Worm (Caenorhabditis elegans) whole organism, L1 larva: Measurements from ENCODE around the gene alg-1.

ENCODE experiments used
- C34B4.2 ChIP-seq: sonication (generic microtip); optimal IDR thresholded peaks from 2 replicates; lab custom pipeline; 2017; ENCODE audit warnings: mild to moderate bottlenecking, missing genetic modification characterization, missing compliant biosample characterization
- F16B12.6 ChIP-seq: fragments of 150-350 bp; optimal IDR thresholded peaks from 2 replicates; lab custom pipeline; 2014; ENCODE audit warnings: missing biosample characterization, missing genetic modification characterization
- Y116A8C.19 ChIP-seq: sonication (generic microtip); optimal IDR thresholded peaks from 2 replicates; lab custom pipeline; 2016; ENCODE audit warnings: missing compliant biosample characterization, missing genetic modification characterization, borderline replicate concordance
- alr-1 ChIP-seq: fragments of 200-800 bp; sonication (Bioruptor generic); optimal IDR thresholded peaks from 2 replicates; lab custom pipeline; 2018; ENCODE audit warnings: borderline replicate concordance, mild to moderate bottlenecking, missing genetic modification characterization, missing compliant biosample characterization
- aly-2 ChIP-seq: fragments of 150-350 bp; optimal IDR thresholded peaks from 2 replicates; lab custom pipeline; 2014; ENCODE audit warnings: missing biosample characterization, missing genetic modification characterization
- blmp-1 ChIP-seq: fragments of 150-350 bp; optimal IDR thresholded peaks from 2 replicates; lab custom pipeline; 2014; ENCODE audit warnings: missing biosample characterization, missing genetic modification characterization
- ceh-63 ChIP-seq: fragments of 200-800 bp; sonication (Bioruptor generic); optimal IDR thresholded peaks from 2 replicates; lab custom pipeline; 2018; ENCODE audit warnings: mild to moderate bottlenecking, missing genetic modification characterization, missing compliant biosample characterization
- ceh-82 ChIP-seq, 3 experiments: fragments of 150-350 bp in 1 of 3; sonication (generic microtip) in 2 of 3; optimal IDR thresholded peaks; 2 replicates each; lab custom pipeline; 2014 to 2017; ENCODE audit warnings: missing biosample characterization in 3 of 3, missing genetic modification characterization in 3 of 3
- ceh-88 ChIP-seq: fragments of 200-800 bp; sonication (Bioruptor generic); IDR thresholded peaks from 2 replicates; pipeline ENCODE4 v1.3.6; 2022; ENCODE audit warnings: missing genetic modification characterization, missing compliant biosample characterization
- ceh-90 ChIP-seq: sonication (generic microtip); optimal IDR thresholded peaks from 2 replicates; lab custom pipeline; 2016; ENCODE audit warnings: missing genetic modification characterization, missing compliant biosample characterization
- dpl-1 ChIP-seq, 3 experiments: fragments of 150-350 bp in 2 of 3; sonication (generic microtip) in 1 of 3; optimal IDR thresholded peaks; 2 replicates each; lab custom pipeline; 2014 to 2017; ENCODE audit warnings: missing biosample characterization in 3 of 3, missing genetic modification characterization in 3 of 3, missing genetic modification reagents in 3 of 3
- efl-1 ChIP-seq, 4 experiments: fragments of 150-350 bp; optimal IDR thresholded peaks in 3 of 4; peaks in 1 of 4; 1 replicate in 1 of 4; 2 replicates in 3 of 4; lab custom pipeline; 2014; ENCODE audit warnings: missing biosample characterization in 2 of 4, missing genetic modification characterization in 2 of 4, missing genetic modification reagents in 2 of 4
- efl-3 ChIP-seq: fragments of 200-800 bp; sonication (Bioruptor generic); optimal IDR thresholded peaks from 2 replicates; lab custom pipeline; 2018; ENCODE audit warnings: mild to moderate bottlenecking, missing genetic modification characterization, missing compliant biosample characterization
- egl-27 ChIP-seq, 2 experiments: fragments of 150-350 bp in 1 of 2; sonication (generic microtip); optimal IDR thresholded peaks; 3 replicates each; lab custom pipeline; 2017 to 2018; ENCODE audit warnings: missing biosample characterization in 2 of 2, missing genetic modification characterization in 2 of 2, missing genetic modification reagents in 2 of 2
- grh-1 ChIP-seq: fragments of 200-800 bp; sonication (Bioruptor generic); IDR thresholded peaks from 2 replicates; pipeline ENCODE4 v1.3.6; 2022; ENCODE audit warnings: missing genetic modification reagents, missing genetic modification characterization, missing compliant biosample characterization
- hpl-2 ChIP-seq: fragments of 150-350 bp; optimal IDR thresholded peaks from 2 replicates; lab custom pipeline; 2014; ENCODE audit warnings: missing biosample characterization, missing genetic modification reagents, missing genetic modification characterization
- irx-1 ChIP-seq: sonication (generic microtip); optimal IDR thresholded peaks from 2 replicates; lab custom pipeline; 2016; ENCODE audit warnings: missing genetic modification characterization, missing compliant biosample characterization
- isw-1 ChIP-seq: fragments of 200-800 bp; sonication (Bioruptor generic); IDR thresholded peaks from 2 replicates; pipeline ENCODE4 v1.3.6; 2022; ENCODE audit warnings: missing genetic modification characterization, missing compliant biosample characterization
- jun-1 ChIP-seq: fragments of 150-350 bp; optimal IDR thresholded peaks from 2 replicates; lab custom pipeline; 2014; ENCODE audit warnings: missing biosample characterization, missing genetic modification reagents, missing genetic modification characterization
- lin-14 ChIP-seq: fragments of 200-800 bp; sonication (Bioruptor generic); optimal IDR thresholded peaks from 2 replicates; lab custom pipeline; 2018; ENCODE audit warnings: mild to moderate bottlenecking, missing genetic modification characterization, moderate library complexity, missing compliant biosample characterization
- lin-39 ChIP-seq: fragments of 150-350 bp; optimal IDR thresholded peaks from 2 replicates; lab custom pipeline; 2014; ENCODE audit warnings: missing biosample characterization, missing genetic modification reagents, missing genetic modification characterization
- lir-3 ChIP-seq: sonication (generic microtip); optimal IDR thresholded peaks from 2 replicates; lab custom pipeline; 2016; ENCODE audit warnings: mild to moderate bottlenecking, missing genetic modification characterization, moderate library complexity, missing compliant biosample characterization; ENCODE audit not compliant: poor library complexity
- lsy-2 ChIP-seq, 2 experiments: fragments of 150-350 bp; optimal IDR thresholded peaks; 2 replicates each; lab custom pipeline; 2014; ENCODE audit warnings: missing biosample characterization in 2 of 2, missing genetic modification characterization in 2 of 2
- mdl-1 ChIP-seq, 2 experiments: fragments of 150-350 bp; optimal IDR thresholded peaks; 2 replicates each; lab custom pipeline; 2014 to 2017; ENCODE audit warnings: missing biosample characterization in 2 of 2, missing genetic modification characterization in 2 of 2, inconsistent platforms in 1 of 2
- mef-2 ChIP-seq: fragments of 150-350 bp; optimal IDR thresholded peaks from 2 replicates; lab custom pipeline; 2014; ENCODE audit warnings: missing biosample characterization, missing genetic modification characterization
- mep-1 ChIP-seq: fragments of 150-350 bp; optimal IDR thresholded peaks from 2 replicates; lab custom pipeline; 2014; ENCODE audit warnings: missing biosample characterization, missing genetic modification characterization
- nhr-11 ChIP-seq: fragments of 150-350 bp; optimal IDR thresholded peaks from 2 replicates; lab custom pipeline; 2014; ENCODE audit warnings: missing biosample characterization, missing genetic modification characterization
- nhr-12 ChIP-seq: sonication (generic microtip); optimal IDR thresholded peaks from 2 replicates; lab custom pipeline; 2017; ENCODE audit warnings: missing biosample characterization, missing genetic modification characterization
- nhr-19 ChIP-seq: fragments of 200-800 bp; sonication (Bioruptor generic); conservative IDR thresholded peaks from 2 replicates; pipeline ENCODE4 v1.3.6; 2022; ENCODE audit warnings: missing genetic modification characterization, missing compliant biosample characterization
- nhr-237 ChIP-seq: fragments of 150-350 bp; optimal IDR thresholded peaks from 2 replicates; lab custom pipeline; 2014; ENCODE audit warnings: missing biosample characterization, missing genetic modification characterization
- nhr-47 ChIP-seq: sonication (generic microtip); optimal IDR thresholded peaks from 2 replicates; lab custom pipeline; 2016; ENCODE audit warnings: mild to moderate bottlenecking, missing genetic modification characterization, moderate library complexity, missing compliant biosample characterization
- nhr-71 ChIP-seq: sonication (generic microtip); optimal IDR thresholded peaks from 2 replicates; lab custom pipeline; 2016; ENCODE audit warnings: mild to moderate bottlenecking, missing genetic modification characterization, moderate library complexity, missing compliant biosample characterization
- nhr-76 ChIP-seq: sonication (generic microtip); optimal IDR thresholded peaks from 2 replicates; lab custom pipeline; 2017; ENCODE audit warnings: missing biosample characterization, missing genetic modification characterization
- nhr-84 ChIP-seq: sonication (generic microtip); optimal IDR thresholded peaks from 2 replicates; lab custom pipeline; 2017; ENCODE audit warnings: missing biosample characterization, missing genetic modification characterization
- nhr-90 ChIP-seq: sonication (generic microtip); optimal IDR thresholded peaks from 2 replicates; lab custom pipeline; 2016; ENCODE audit warnings: mild to moderate bottlenecking, missing genetic modification characterization, missing compliant biosample characterization; ENCODE audit not compliant: poor library complexity
- pag-3 ChIP-seq: sonication (generic microtip); optimal IDR thresholded peaks from 2 replicates; lab custom pipeline; 2017; ENCODE audit warnings: missing genetic modification characterization, mild to moderate bottlenecking, missing compliant biosample characterization, antibody characterized with exemption, borderline replicate concordance; ENCODE audit not compliant: insufficient read depth
- pax-3 ChIP-seq: fragments of 200-800 bp; sonication (Bioruptor generic); optimal IDR thresholded peaks from 2 replicates; lab custom pipeline; 2018; ENCODE audit warnings: mild to moderate bottlenecking, missing genetic modification characterization, moderate library complexity, missing compliant biosample characterization
- pqm-1 ChIP-seq: sonication (generic microtip); optimal IDR thresholded peaks from 3 replicates; lab custom pipeline; 2017; ENCODE audit warnings: missing biosample characterization, missing genetic modification characterization
- rnt-1 ChIP-seq: sonication (generic microtip); optimal IDR thresholded peaks from 2 replicates; lab custom pipeline; 2016; ENCODE audit warnings: mild to moderate bottlenecking, missing genetic modification characterization, moderate library complexity, missing compliant biosample characterization
- skn-1 ChIP-seq: fragments of 150-350 bp; optimal IDR thresholded peaks from 2 replicates; lab custom pipeline; 2014; ENCODE audit warnings: missing biosample characterization, missing genetic modification characterization
- snpc-4 ChIP-seq: fragments of 150-350 bp; optimal IDR thresholded peaks from 2 replicates; lab custom pipeline; 2014; ENCODE audit warnings: missing biosample characterization, missing genetic modification characterization
- snu-23 ChIP-seq: sonication (generic microtip); optimal IDR thresholded peaks from 2 replicates; lab custom pipeline; 2016; ENCODE audit warnings: missing genetic modification characterization, missing compliant biosample characterization
- swsn-7 ChIP-seq: sonication (generic microtip); optimal IDR thresholded peaks from 2 replicates; lab custom pipeline; 2016; ENCODE audit warnings: missing genetic modification characterization, missing compliant biosample characterization
- tbx-2 ChIP-seq: sonication (generic microtip); optimal IDR thresholded peaks from 2 replicates; lab custom pipeline; 2016; ENCODE audit warnings: missing genetic modification characterization, missing compliant biosample characterization
- unc-30 ChIP-seq: sonication (generic microtip); optimal IDR thresholded peaks from 2 replicates; lab custom pipeline; 2017; ENCODE audit warnings: missing biosample characterization, missing genetic modification characterization
- unc-62 ChIP-seq: fragments of 150-350 bp; optimal IDR thresholded peaks from 2 replicates; lab custom pipeline; 2014; ENCODE audit warnings: missing biosample characterization, missing genetic modification reagents, missing genetic modification characterization
- unc-86 ChIP-seq: sonication (generic microtip); optimal IDR thresholded peaks from 2 replicates; lab custom pipeline; 2016; ENCODE audit warnings: missing genetic modification characterization, missing compliant biosample characterization
- vab-15 ChIP-seq: sonication (generic microtip); optimal IDR thresholded peaks from 2 replicates; lab custom pipeline; 2017; ENCODE audit warnings: missing genotype, mild to moderate bottlenecking, missing genetic modification characterization, missing compliant biosample characterization
- zag-1 ChIP-seq: fragments of 150-350 bp; optimal IDR thresholded peaks from 2 replicates; lab custom pipeline; 2014; ENCODE audit warnings: missing biosample characterization, missing genetic modification characterization
- ztf-11 ChIP-seq, 2 experiments: sonication (generic microtip); optimal IDR thresholded peaks; 2 replicates each; lab custom pipeline; 2016 to 2017; ENCODE audit warnings: missing genetic modification characterization in 2 of 2, missing biosample characterization in 1 of 2, missing compliant biosample characterization in 1 of 2
- ztf-4 ChIP-seq: fragments of 150-350 bp; optimal IDR thresholded peaks from 2 replicates; lab custom pipeline; 2014; ENCODE audit warnings: missing biosample characterization, missing genetic modification characterization

Gene alg-1

DNA sequence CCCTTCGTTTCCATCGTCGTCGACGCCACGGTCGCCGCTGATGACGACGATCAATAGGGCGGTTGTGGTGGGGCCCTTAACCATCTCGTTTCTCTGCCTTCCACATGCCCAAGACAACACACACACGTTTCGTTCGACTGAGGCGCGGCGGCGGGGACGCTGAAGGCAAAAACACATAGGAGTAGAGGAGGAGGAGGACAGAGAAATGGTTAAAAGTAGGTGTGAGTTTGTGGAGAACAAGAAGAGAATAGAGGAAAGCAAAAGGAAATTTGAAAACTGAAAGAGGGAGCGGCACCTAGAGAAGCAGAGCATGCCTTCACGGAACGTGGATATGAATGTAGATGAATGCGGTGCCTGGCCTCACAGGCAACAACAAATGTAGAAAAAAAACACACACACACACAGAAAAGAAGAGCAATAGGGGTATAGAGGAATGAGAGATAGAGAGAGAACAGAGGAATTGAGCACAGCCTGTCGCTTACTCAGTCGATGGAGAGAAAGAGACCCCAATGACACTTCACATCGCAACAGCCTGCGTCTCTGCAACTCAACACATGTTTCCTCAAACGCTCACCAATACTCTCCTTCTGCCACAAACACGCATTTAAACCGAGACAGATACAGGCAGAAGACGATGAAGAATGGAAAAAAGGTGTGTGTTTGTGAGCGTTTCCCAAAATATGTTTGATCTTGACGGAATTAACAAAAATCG is 20.5 kb downstream of the alg-1 start:
- peak; percentile 44 to 61 for TF ChIP-seq efl-1 (optimal IDR thresholded peaks at IDR 0.05; lab: Kevin White, UChicago)
- peak in 1 of 2 experiments; percentile 86 for TF ChIP-seq efl-1 (GFP tag; optimal IDR thresholded peaks at IDR 0.05 in 1 of 2; lab: Kevin White, UChicago)
- peak; percentile 84 for TF ChIP-seq irx-1 (tag; lab: Kevin White, UChicago)
- no peak for TF ChIP-seq pqm-1 (tag; lab: Kevin White, UChicago)
- TF ChIP-seq mep-1 (tag; lab: Kevin White, UChicago): peak; percentile 61
- peak; percentile 81 for TF ChIP-seq nhr-47 (tag; lab: Kevin White, UChicago)
- no peak for TF ChIP-seq efl-3 (GFP tag; lab: Kevin White, UChicago)
- TF ChIP-seq mef-2 (tag; lab: Kevin White, UChicago): no peak
- TF ChIP-seq rnt-1 (tag; lab: Kevin White, UChicago): peak; percentile 81
- no peak for TF ChIP-seq C34B4.2 (tag; lab: Kevin White, UChicago)
- peak; percentile 78 for TF ChIP-seq pax-3 (tag; lab: Kevin White, UChicago)
- peak; percentile 21 for TF ChIP-seq snpc-4 (tag; lab: Kevin White, UChicago)
- peak; percentile 82 for TF ChIP-seq swsn-7 (tag; lab: Kevin White, UChicago)
- TF ChIP-seq grh-1 (GFP tag; lab: Robert Waterston, UW): no peak
- peak; percentile 80 for TF ChIP-seq aly-2 (tag; lab: Kevin White, UChicago)
- TF ChIP-seq nhr-84 (tag; lab: Kevin White, UChicago): no peak
- TF ChIP-seq tbx-2: peak; percentile 68
- TF ChIP-seq mdl-1 (tag; optimal IDR thresholded peaks at IDR 0.05; lab: Kevin White, UChicago): peak in 1 of 2 experiments; percentile 55
- no peak for TF ChIP-seq pag-3
- peak; percentile 89 for TF ChIP-seq snu-23 (GFP tag; lab: Kevin White, UChicago)
- TF ChIP-seq lsy-2 (tag; optimal IDR thresholded peaks at IDR 0.05; lab: Kevin White, UChicago): peak; percentile 30 to 82
- peak; percentile 53 for TF ChIP-seq ztf-4 (tag; lab: Kevin White, UChicago)
- TF ChIP-seq nhr-11: no peak
- peak; percentile 55 for TF ChIP-seq lir-3
- peak in 1 of 2 experiments; percentile 58 for TF ChIP-seq ztf-11 (tag; optimal IDR thresholded peaks at IDR 0.05; lab: Kevin White, UChicago)
- TF ChIP-seq lin-14: peak; percentile 98
- peak; percentile 13 for TF ChIP-seq blmp-1 (tag; lab: Kevin White, UChicago)
- TF ChIP-seq nhr-71 (tag; lab: Kevin White, UChicago): peak; percentile 89
- TF ChIP-seq ceh-82 (tag; optimal IDR thresholded peaks at IDR 0.05; lab: Kevin White, UChicago): peak; percentile 30 to 50 (median 49)
- TF ChIP-seq Y116A8C.19: no peak
- TF ChIP-seq nhr-12 (tag; lab: Kevin White, UChicago): no peak
- TF ChIP-seq nhr-90: peak; percentile 42
- peak; percentile 38 for TF ChIP-seq nhr-237 (tag; lab: Kevin White, UChicago)
- TF ChIP-seq jun-1 (tag; lab: Kevin White, UChicago): peak; percentile 46
- peak; percentile 43 for TF ChIP-seq isw-1 (GFP tag; lab: Robert Waterston, UW)
- TF ChIP-seq ceh-63 (GFP tag; lab: Kevin White, UChicago): no peak
- no peak for TF ChIP-seq unc-30
- no peak for TF ChIP-seq ceh-90
- TF ChIP-seq lin-39 (tag; lab: Kevin White, UChicago): peak; percentile 3
- TF ChIP-seq egl-27 (tag; optimal IDR thresholded peaks at IDR 0.05; lab: Kevin White, UChicago): no peak
- TF ChIP-seq ceh-88: peak; percentile 55; the same call in 1 of the 2 replicates
- TF ChIP-seq vab-15 (tag; lab: Kevin White, UChicago): no peak
- no peak for TF ChIP-seq alr-1 (tag; lab: Kevin White, UChicago)
- TF ChIP-seq skn-1 (tag; lab: Kevin White, UChicago): no peak
- peak; percentile 23 for TF ChIP-seq hpl-2 (GFP tag; lab: Kevin White, UChicago)
- no peak for TF ChIP-seq F16B12.6 (tag; lab: Kevin White, UChicago)
- TF ChIP-seq nhr-19 (GFP tag; lab: Robert Waterston, UW): peak; percentile 71
- TF ChIP-seq dpl-1 (GFP tag; optimal IDR thresholded peaks at IDR 0.05; lab: Kevin White, UChicago): peak in 2 of 3 experiments; percentile 5 to 13
- no peak for TF ChIP-seq unc-62
- peak; percentile 35 for TF ChIP-seq zag-1
- TF ChIP-seq nhr-76 (tag; lab: Kevin White, UChicago): no peak
- TF ChIP-seq unc-86 (tag; lab: Kevin White, UChicago): peak; percentile 80
